Worm (Caenorhabditis elegans) whole organism, L1 larva: ENCODE results near the gene C11G6.2.

Experiments
- C04F5.9 ChIP-seq: sonication (generic microtip); optimal IDR thresholded peaks from 2 replicates; lab custom pipeline; 2016; ENCODE audit warnings: missing genetic modification characterization, missing compliant biosample characterization
- F16B12.6 ChIP-seq: fragments of 150-350 bp; optimal IDR thresholded peaks from 2 replicates; lab custom pipeline; 2014; ENCODE audit warnings: missing biosample characterization, missing genetic modification characterization
- aha-1 ChIP-seq: fragments of 150-350 bp; optimal IDR thresholded peaks from 2 replicates; lab custom pipeline; 2014; ENCODE audit warnings: missing biosample characterization, missing genetic modification characterization
- aly-2 ChIP-seq: fragments of 150-350 bp; optimal IDR thresholded peaks from 2 replicates; lab custom pipeline; 2014; ENCODE audit warnings: missing biosample characterization, missing genetic modification characterization
- ceh-8 ChIP-seq: fragments of 200-800 bp; sonication (Bioruptor generic); optimal IDR thresholded peaks from 2 replicates; lab custom pipeline; 2018; ENCODE audit warnings: mild to moderate bottlenecking, missing genetic modification characterization, moderate library complexity, missing compliant biosample characterization
- ceh-82 ChIP-seq, 3 experiments: fragments of 150-350 bp in 1 of 3; sonication (generic microtip) in 2 of 3; optimal IDR thresholded peaks; 2 replicates each; lab custom pipeline; 2014 to 2017; ENCODE audit warnings: missing biosample characterization in 3 of 3, missing genetic modification characterization in 3 of 3
- efl-1 ChIP-seq, 4 experiments: fragments of 150-350 bp; optimal IDR thresholded peaks in 3 of 4; peaks in 1 of 4; 1 replicate in 1 of 4; 2 replicates in 3 of 4; lab custom pipeline; 2014; ENCODE audit warnings: missing biosample characterization in 2 of 4, missing genetic modification characterization in 2 of 4, missing genetic modification reagents in 2 of 4
- egl-13 ChIP-seq: sonication (generic microtip); optimal IDR thresholded peaks from 2 replicates; lab custom pipeline; 2016; ENCODE audit warnings: missing genotype, missing genetic modification reagents, missing genetic modification characterization, missing compliant biosample characterization
- egl-27 ChIP-seq, 2 experiments: fragments of 150-350 bp in 1 of 2; sonication (generic microtip); optimal IDR thresholded peaks; 3 replicates each; lab custom pipeline; 2017 to 2018; ENCODE audit warnings: missing biosample characterization in 2 of 2, missing genetic modification characterization in 2 of 2, missing genetic modification reagents in 2 of 2
- ets-5 ChIP-seq: fragments of 200-800 bp; sonication (Bioruptor generic); IDR thresholded peaks from 2 replicates; pipeline ENCODE4 v1.3.6; 2022; ENCODE audit warnings: missing genetic modification characterization, missing compliant biosample characterization
- fkh-10 ChIP-seq: sonication (generic microtip); optimal IDR thresholded peaks from 2 replicates; lab custom pipeline; 2017; ENCODE audit warnings: missing biosample characterization, missing genetic modification reagents, missing genetic modification characterization
- fkh-8 ChIP-seq: sonication (generic microtip); optimal IDR thresholded peaks from 2 replicates; lab custom pipeline; 2016; ENCODE audit warnings: mild to moderate bottlenecking, missing genetic modification characterization, missing compliant biosample characterization
- fos-1 ChIP-seq: fragments of 150-350 bp; optimal IDR thresholded peaks from 2 replicates; lab custom pipeline; 2014; ENCODE audit warnings: missing biosample characterization, missing genetic modification characterization
- hlh-17 ChIP-seq: fragments of 200-800 bp; sonication (Bioruptor generic); optimal IDR thresholded peaks from 2 replicates; lab custom pipeline; 2018; ENCODE audit warnings: missing genetic modification characterization, mild to moderate bottlenecking, missing compliant biosample characterization, moderate library complexity, borderline replicate concordance
- hlh-4 ChIP-seq: sonication (generic microtip); optimal IDR thresholded peaks from 2 replicates; lab custom pipeline; 2016; ENCODE audit warnings: mild to moderate bottlenecking, missing genetic modification characterization, missing compliant biosample characterization
- irx-1 ChIP-seq: sonication (generic microtip); optimal IDR thresholded peaks from 2 replicates; lab custom pipeline; 2016; ENCODE audit warnings: missing genetic modification characterization, missing compliant biosample characterization
- jun-1 ChIP-seq: fragments of 150-350 bp; optimal IDR thresholded peaks from 2 replicates; lab custom pipeline; 2014; ENCODE audit warnings: missing biosample characterization, missing genetic modification reagents, missing genetic modification characterization
- lin-14 ChIP-seq: fragments of 200-800 bp; sonication (Bioruptor generic); optimal IDR thresholded peaks from 2 replicates; lab custom pipeline; 2018; ENCODE audit warnings: mild to moderate bottlenecking, missing genetic modification characterization, moderate library complexity, missing compliant biosample characterization
- lin-35 ChIP-seq, 2 experiments: fragments of 150-350 bp; optimal IDR thresholded peaks; 2 replicates each; lab custom pipeline; 2014; ENCODE audit warnings: missing biosample characterization in 2 of 2, missing genetic modification characterization in 2 of 2, missing genetic modification reagents in 2 of 2
- lin-39 ChIP-seq: fragments of 150-350 bp; optimal IDR thresholded peaks from 2 replicates; lab custom pipeline; 2014; ENCODE audit warnings: missing biosample characterization, missing genetic modification reagents, missing genetic modification characterization
- lsy-2 ChIP-seq, 2 experiments: fragments of 150-350 bp; optimal IDR thresholded peaks; 2 replicates each; lab custom pipeline; 2014; ENCODE audit warnings: missing biosample characterization in 2 of 2, missing genetic modification characterization in 2 of 2
- mab-9 ChIP-seq: fragments of 200-800 bp; sonication (Bioruptor generic); IDR thresholded peaks from 2 replicates; pipeline ENCODE4 v1.3.6; 2022; ENCODE audit warnings: missing genetic modification reagents, missing genetic modification characterization, missing compliant biosample characterization
- nhr-12 ChIP-seq: sonication (generic microtip); optimal IDR thresholded peaks from 2 replicates; lab custom pipeline; 2017; ENCODE audit warnings: missing biosample characterization, missing genetic modification characterization
- nhr-19 ChIP-seq: fragments of 200-800 bp; sonication (Bioruptor generic); conservative IDR thresholded peaks from 2 replicates; pipeline ENCODE4 v1.3.6; 2022; ENCODE audit warnings: missing genetic modification characterization, missing compliant biosample characterization
- nhr-20 ChIP-seq: sonication (generic microtip); optimal IDR thresholded peaks from 2 replicates; lab custom pipeline; 2016; ENCODE audit warnings: mild to moderate bottlenecking, missing genetic modification characterization, missing compliant biosample characterization
- nhr-237 ChIP-seq: fragments of 150-350 bp; optimal IDR thresholded peaks from 2 replicates; lab custom pipeline; 2014; ENCODE audit warnings: missing biosample characterization, missing genetic modification characterization
- nhr-71 ChIP-seq: sonication (generic microtip); optimal IDR thresholded peaks from 2 replicates; lab custom pipeline; 2016; ENCODE audit warnings: mild to moderate bottlenecking, missing genetic modification characterization, moderate library complexity, missing compliant biosample characterization
- nhr-76 ChIP-seq: sonication (generic microtip); optimal IDR thresholded peaks from 2 replicates; lab custom pipeline; 2017; ENCODE audit warnings: missing biosample characterization, missing genetic modification characterization
- nhr-84 ChIP-seq: sonication (generic microtip); optimal IDR thresholded peaks from 2 replicates; lab custom pipeline; 2017; ENCODE audit warnings: missing biosample characterization, missing genetic modification characterization
- nhr-85 ChIP-seq: sonication (generic microtip); peaks from one replicate; lab custom pipeline; 2016; ENCODE audit warnings: missing genetic modification characterization, inconsistent platforms, missing compliant biosample characterization
- pag-3 ChIP-seq: sonication (generic microtip); optimal IDR thresholded peaks from 2 replicates; lab custom pipeline; 2017; ENCODE audit warnings: missing genetic modification characterization, mild to moderate bottlenecking, missing compliant biosample characterization, antibody characterized with exemption, borderline replicate concordance; ENCODE audit not compliant: insufficient read depth
- rnt-1 ChIP-seq: sonication (generic microtip); optimal IDR thresholded peaks from 2 replicates; lab custom pipeline; 2016; ENCODE audit warnings: mild to moderate bottlenecking, missing genetic modification characterization, moderate library complexity, missing compliant biosample characterization
- skn-1 ChIP-seq: fragments of 150-350 bp; optimal IDR thresholded peaks from 2 replicates; lab custom pipeline; 2014; ENCODE audit warnings: missing biosample characterization, missing genetic modification characterization
- snpc-4 ChIP-seq: fragments of 150-350 bp; optimal IDR thresholded peaks from 2 replicates; lab custom pipeline; 2014; ENCODE audit warnings: missing biosample characterization, missing genetic modification characterization
- snu-23 ChIP-seq: sonication (generic microtip); optimal IDR thresholded peaks from 2 replicates; lab custom pipeline; 2016; ENCODE audit warnings: missing genetic modification characterization, missing compliant biosample characterization
- sox-4 ChIP-seq: sonication (generic microtip); optimal IDR thresholded peaks from 2 replicates; lab custom pipeline; 2016; ENCODE audit warnings: missing genetic modification characterization, missing compliant biosample characterization
- tbx-2 ChIP-seq: sonication (generic microtip); optimal IDR thresholded peaks from 2 replicates; lab custom pipeline; 2016; ENCODE audit warnings: missing genetic modification characterization, missing compliant biosample characterization
- unc-130 ChIP-seq: fragments of 150-350 bp; optimal IDR thresholded peaks from 2 replicates; lab custom pipeline; 2017; ENCODE audit warnings: missing biosample characterization, missing genetic modification characterization, inconsistent platforms
- unc-30 ChIP-seq: sonication (generic microtip); optimal IDR thresholded peaks from 2 replicates; lab custom pipeline; 2017; ENCODE audit warnings: missing biosample characterization, missing genetic modification characterization
- unc-62 ChIP-seq: fragments of 150-350 bp; optimal IDR thresholded peaks from 2 replicates; lab custom pipeline; 2014; ENCODE audit warnings: missing biosample characterization, missing genetic modification reagents, missing genetic modification characterization
- unc-98 ChIP-seq: fragments of 200-800 bp; sonication (Bioruptor generic); IDR thresholded peaks from 2 replicates; pipeline ENCODE4 v1.3.6; 2022; ENCODE audit warnings: missing genetic modification characterization, missing compliant biosample characterization
- vab-15 ChIP-seq: sonication (generic microtip); optimal IDR thresholded peaks from 2 replicates; lab custom pipeline; 2017; ENCODE audit warnings: missing genotype, mild to moderate bottlenecking, missing genetic modification characterization, missing compliant biosample characterization
- xbp-1 ChIP-seq: sonication (generic microtip); optimal IDR thresholded peaks from 2 replicates; lab custom pipeline; 2016; ENCODE audit warnings: missing genetic modification characterization, missing compliant biosample characterization
- zag-1 ChIP-seq: fragments of 150-350 bp; optimal IDR thresholded peaks from 2 replicates; lab custom pipeline; 2014; ENCODE audit warnings: missing biosample characterization, missing genetic modification characterization
- zip-4 ChIP-seq: fragments of 200-800 bp; sonication (Bioruptor generic); optimal IDR thresholded peaks from 2 replicates; lab custom pipeline; 2018; ENCODE audit warnings: mild to moderate bottlenecking, missing genetic modification characterization, moderate library complexity, missing compliant biosample characterization
- ztf-4 ChIP-seq: fragments of 150-350 bp; optimal IDR thresholded peaks from 2 replicates; lab custom pipeline; 2014; ENCODE audit warnings: missing biosample characterization, missing genetic modification characterization

C11G6.2 gene

DNA sequence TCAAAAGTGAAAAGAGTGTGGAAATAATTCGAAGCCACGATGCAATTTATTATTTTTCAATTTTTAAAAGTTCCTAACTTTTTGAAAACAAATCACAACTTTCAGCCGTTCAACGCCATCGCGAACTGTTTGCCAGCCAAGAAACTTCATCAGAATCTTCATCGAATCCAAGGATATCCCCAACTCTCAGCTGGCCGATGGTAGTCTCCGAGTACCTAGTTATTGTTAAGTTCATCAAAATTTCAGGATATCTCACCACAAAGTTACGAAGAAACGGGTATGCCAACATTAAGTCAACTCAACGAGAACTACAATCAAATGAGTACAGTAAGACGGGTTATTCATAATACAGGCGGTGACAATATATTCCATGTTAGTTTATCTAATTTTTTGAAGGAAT, 27.9 kb downstream of the C11G6.2 start:
- TF ChIP-seq lsy-2 (tag; optimal IDR thresholded peaks at IDR 0.05; lab: Kevin White, UChicago) = no peak
- TF ChIP-seq ceh-8 = no peak
- TF ChIP-seq nhr-76 (tag; lab: Kevin White, UChicago) = no peak
- no peak for TF ChIP-seq lin-35 (GFP tag; optimal IDR thresholded peaks at IDR 0.05; lab: Kevin White, UChicago)
- TF ChIP-seq skn-1 (tag; lab: Kevin White, UChicago) = no peak
- TF ChIP-seq nhr-84 (tag; lab: Kevin White, UChicago) = no peak
- no peak for TF ChIP-seq zag-1
- no peak for TF ChIP-seq fos-1 (tag; lab: Kevin White, UChicago)
- TF ChIP-seq nhr-237 (tag; lab: Kevin White, UChicago) = no peak
- TF ChIP-seq vab-15 = no peak
- TF ChIP-seq unc-30 = no peak
- TF ChIP-seq zip-4 (GFP tag; lab: Kevin White, UChicago) = no peak
- TF ChIP-seq aly-2 (tag; lab: Kevin White, UChicago) = no peak

- TF ChIP-seq ceh-82 (tag; optimal IDR thresholded peaks at IDR 0.05; lab: Kevin White, UChicago) (no peak), ztf-4 (tag; lab: Kevin White, UChicago) (no peak), pag-3 (no peak), tbx-2 (tag; lab: Kevin White, UChicago) (no peak), sox-4 (tag; lab: Kevin White, UChicago) (no peak), snpc-4 (tag; lab: Kevin White, UChicago) (peak; percentile 72), lin-14 (GFP tag; lab: Kevin White, UChicago) (no peak), nhr-20 (tag; lab: Kevin White, UChicago) (no peak), C04F5.9 (tag; lab: Kevin White, UChicago) (no peak)
Observed at ce11 chrX:16357531-16357930, 29.1 kb downstream of the C11G6.2 start.

DNA sequence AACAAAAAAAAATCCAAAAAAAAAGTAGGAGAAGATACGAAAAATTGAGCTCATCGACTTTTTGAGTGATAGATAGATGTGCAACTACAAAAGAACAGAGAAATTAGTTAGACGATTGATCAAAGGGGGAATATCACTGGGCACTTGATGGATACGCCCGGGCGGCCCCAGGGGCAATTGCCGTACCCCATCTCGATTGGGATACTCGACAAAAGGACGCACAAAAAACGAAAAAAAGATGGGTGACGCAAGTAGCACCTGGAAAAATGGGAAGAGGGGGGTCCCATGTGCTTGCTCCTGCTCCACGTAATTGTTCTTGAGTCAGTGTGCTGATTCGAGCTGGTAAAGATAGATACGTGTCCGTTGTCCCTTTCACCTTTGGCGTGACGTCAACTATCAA, 32.6 kb downstream of the C11G6.2 start:
- TF ChIP-seq lin-14 (GFP tag; lab: Kevin White, UChicago) = peak; percentile 65
- no peak for TF ChIP-seq ets-5
- TF ChIP-seq lin-39 (tag; lab: Kevin White, UChicago) = peak; percentile 48
- peak; percentile 32 for TF ChIP-seq unc-130 (tag; lab: Kevin White, UChicago)
- TF ChIP-seq nhr-71 = peak; percentile 73
- TF ChIP-seq nhr-19 (GFP tag; lab: Robert Waterston, UW) = peak; percentile 48
- no peak for TF ChIP-seq jun-1
- no peak for TF ChIP-seq pag-3
- peak; percentile 18 for TF ChIP-seq xbp-1
- no peak for TF ChIP-seq aha-1 (tag; lab: Kevin White, UChicago)
- no peak for TF ChIP-seq unc-62
- TF ChIP-seq mab-9 (GFP tag; lab: Robert Waterston, UW) = no peak
- TF ChIP-seq fkh-10 (GFP tag; lab: Kevin White, UChicago) = peak; percentile 14
- peak; percentile 42 for TF ChIP-seq rnt-1 (tag; lab: Kevin White, UChicago)
- TF ChIP-seq efl-1 (optimal IDR thresholded peaks at IDR 0.05; lab: Kevin White, UChicago) = no peak
- TF ChIP-seq efl-1 (GFP tag; optimal IDR thresholded peaks at IDR 0.05 in 1 of 2; lab: Kevin White, UChicago) = no peak
- no peak for TF ChIP-seq hlh-4 (tag; lab: Kevin White, UChicago)
- TF ChIP-seq fkh-8 (tag; lab: Kevin White, UChicago) = no peak
- peak; percentile 24 for TF ChIP-seq nhr-20 (tag; lab: Kevin White, UChicago)
- peak; percentile 35 for TF ChIP-seq snu-23 (GFP tag; lab: Kevin White, UChicago)

ce11 chrX:16363637-16364036, 35.2 kb downstream of the C11G6.2 start:
- TF ChIP-seq efl-1 (optimal IDR thresholded peaks at IDR 0.05; lab: Kevin White, UChicago) = no peak
- TF ChIP-seq efl-1 (GFP tag; optimal IDR thresholded peaks at IDR 0.05 in 1 of 2; lab: Kevin White, UChicago) = no peak
- TF ChIP-seq irx-1 (tag; lab: Kevin White, UChicago) = no peak
- TF ChIP-seq fkh-8 (tag; lab: Kevin White, UChicago) = no peak
- no peak for TF ChIP-seq egl-27 (tag; optimal IDR thresholded peaks at IDR 0.05; lab: Kevin White, UChicago)
- peak; percentile 11 for TF ChIP-seq nhr-71
- TF ChIP-seq lin-14 (GFP tag; lab: Kevin White, UChicago) = peak; percentile 75
- TF ChIP-seq rnt-1 (tag; lab: Kevin White, UChicago) = peak; percentile 29
- TF ChIP-seq hlh-17 (GFP tag; lab: Kevin White, UChicago) = no peak
- no peak for TF ChIP-seq nhr-85 (tag; lab: Kevin White, UChicago)
- no peak for TF ChIP-seq lin-39 (tag; lab: Kevin White, UChicago)
- peak; percentile 38 for TF ChIP-seq fkh-10 (GFP tag; lab: Kevin White, UChicago)
- TF ChIP-seq egl-13 (tag; lab: Kevin White, UChicago) = no peak
- TF ChIP-seq unc-98 (GFP tag; lab: Robert Waterston, UW) = no peak
- no peak for TF ChIP-seq pag-3
- TF ChIP-seq nhr-12 (tag; lab: Kevin White, UChicago) = no peak
- TF ChIP-seq xbp-1 = no peak
- TF ChIP-seq F16B12.6 (tag; lab: Kevin White, UChicago) = no peak
